Fruit fly (Drosophila melanogaster) whole organism, prepupa: ENCODE results near the gene Slob.

Experiments
- CG10631 ChIP-seq: fragments of 200-800 bp; sonication (Bioruptor generic); optimal IDR thresholded peaks from 2 replicates; lab custom pipeline; 2016; ENCODE audit warnings: missing biosample characterization, missing genetic modification characterization
- CG10669 ChIP-seq: fragments of 200-800 bp; sonication (Bioruptor generic); optimal IDR thresholded peaks from 3 replicates; lab custom pipeline; 2018; ENCODE audit warnings: missing biosample characterization, mild to moderate bottlenecking, missing genetic modification characterization, moderate library complexity
- CG11294 ChIP-seq: fragments of 200-800 bp; sonication (Bioruptor generic); IDR thresholded peaks from 2 replicates; pipeline ENCODE4 v1.3.6; 2022; ENCODE audit warnings: missing biosample characterization, missing genetic modification characterization
- CG11762 ChIP-seq: fragments of 200-800 bp; sonication (Bioruptor generic); optimal IDR thresholded peaks from 3 replicates; lab custom pipeline; 2016; ENCODE audit warnings: missing biosample characterization, missing genetic modification characterization; ENCODE audit not compliant: insufficient read depth
- CG11902 ChIP-seq: fragments of 200-800 bp; sonication (Bioruptor generic); optimal IDR thresholded peaks from 3 replicates; lab custom pipeline; 2016; ENCODE audit warnings: missing biosample characterization, missing genetic modification characterization
- CG1621 ChIP-seq: fragments of 200-800 bp; sonication (Bioruptor generic); optimal IDR thresholded peaks from 3 replicates; lab custom pipeline; 2018; ENCODE audit warnings: missing biosample characterization, mild to moderate bottlenecking, missing genetic modification characterization
- CG16779 ChIP-seq: fragments of 200-800 bp; sonication (Bioruptor generic); optimal IDR thresholded peaks from 3 replicates; lab custom pipeline; 2017; ENCODE audit warnings: missing biosample characterization, mild to moderate bottlenecking, missing genetic modification characterization
- CG3032 ChIP-seq: fragments of 200-800 bp; optimal IDR thresholded peaks from 2 replicates; lab custom pipeline; 2019; ENCODE audit warnings: missing biosample characterization, mild to moderate bottlenecking, missing genetic modification characterization, moderate library complexity
- CG31627 ChIP-seq: fragments of 200-800 bp; sonication (Bioruptor generic); optimal IDR thresholded peaks from 3 replicates; lab custom pipeline; 2016; ENCODE audit warnings: missing biosample characterization, missing genetic modification characterization
- CG34406 ChIP-seq: fragments of 200-800 bp; sonication (Bioruptor generic); optimal IDR thresholded peaks from 3 replicates; lab custom pipeline; 2016; ENCODE audit warnings: missing biosample characterization, missing genetic modification characterization
- CG3919 ChIP-seq: fragments of 200-800 bp; sonication (Bioruptor generic); optimal IDR thresholded peaks from 3 replicates; lab custom pipeline; 2016; ENCODE audit warnings: missing biosample characterization, missing genetic modification characterization
- CG4318 ChIP-seq: fragments of 200-800 bp; sonication (Bioruptor generic); optimal IDR thresholded peaks from 3 replicates; lab custom pipeline; 2017; ENCODE audit warnings: missing biosample characterization, mild to moderate bottlenecking, missing genetic modification characterization
- CG6163 ChIP-seq: fragments of 200-800 bp; sonication (Bioruptor generic); IDR thresholded peaks from 3 replicates; pipeline ENCODE4 v1.3.6; 2022; ENCODE audit warnings: missing biosample characterization, missing genetic modification characterization
- CG6276 ChIP-seq: fragments of 200-800 bp; sonication (Bioruptor generic); optimal IDR thresholded peaks from 2 replicates; lab custom pipeline; 2017; ENCODE audit warnings: missing biosample characterization, mild to moderate bottlenecking, missing genetic modification characterization
- CG6792 ChIP-seq: fragments of 200-800 bp; sonication (Bioruptor generic); optimal IDR thresholded peaks from 3 replicates; lab custom pipeline; 2016; ENCODE audit warnings: missing biosample characterization, missing genetic modification characterization
- CG6808 ChIP-seq: fragments of 200-800 bp; sonication (Bioruptor generic); optimal IDR thresholded peaks from 3 replicates; lab custom pipeline; 2017; ENCODE audit warnings: missing biosample characterization, missing genetic modification characterization, mild to moderate bottlenecking, moderate library complexity, missing genetic modification reagents
- CG6854 ChIP-seq: fragments of 200-800 bp; sonication (Bioruptor generic); optimal IDR thresholded peaks from 2 replicates; lab custom pipeline; 2017; ENCODE audit warnings: missing biosample characterization, mild to moderate bottlenecking, missing genetic modification characterization
- CG7368 ChIP-seq: fragments of 200-800 bp; sonication (Bioruptor generic); optimal IDR thresholded peaks from 3 replicates; lab custom pipeline; 2016; ENCODE audit warnings: missing biosample characterization, missing genetic modification characterization
- CG8119 ChIP-seq: fragments of 200-800 bp; sonication (Bioruptor generic); IDR thresholded peaks from 3 replicates; pipeline ENCODE4 v1.3.6; 2022; ENCODE audit warnings: missing biosample characterization, missing genetic modification characterization
- CG8319 ChIP-seq: fragments of 200-800 bp; sonication (Bioruptor generic); optimal IDR thresholded peaks from 3 replicates; lab custom pipeline; 2016; ENCODE audit warnings: missing biosample characterization, missing genetic modification characterization
- CG9139 ChIP-seq: fragments of 200-800 bp; sonication (Bioruptor generic); optimal IDR thresholded peaks from 3 replicates; lab custom pipeline; 2017; ENCODE audit warnings: missing biosample characterization, mild to moderate bottlenecking, missing genetic modification characterization
- Eip75B ChIP-seq: fragments of 200-800 bp; sonication (Bioruptor generic); optimal IDR thresholded peaks from 3 replicates; lab custom pipeline; 2016; ENCODE audit warnings: missing biosample characterization, missing genetic modification characterization
- Eip78C ChIP-seq: fragments of 200-800 bp; sonication (Bioruptor generic); peaks from one replicate; lab custom pipeline; 2016; ENCODE audit warnings: missing biosample characterization, missing genetic modification characterization
- Ets21C ChIP-seq: fragments of 200-800 bp; sonication (Bioruptor generic); optimal IDR thresholded peaks from 3 replicates; lab custom pipeline; 2016; ENCODE audit warnings: missing biosample characterization, missing genetic modification characterization
- Hr38 ChIP-seq: sonication (Bioruptor generic); optimal IDR thresholded peaks from 2 replicates; lab custom pipeline; 2016; ENCODE audit warnings: missing biosample characterization, missing genetic modification characterization
- Hr4 ChIP-seq: fragments of 200-800 bp; sonication (Bioruptor generic); optimal IDR thresholded peaks from 3 replicates; lab custom pipeline; 2016; ENCODE audit warnings: missing biosample characterization, missing genetic modification characterization
- Met ChIP-seq: fragments of 200-800 bp; sonication (Bioruptor generic); optimal IDR thresholded peaks from 3 replicates; lab custom pipeline; 2016; ENCODE audit warnings: missing biosample characterization, missing genetic modification characterization
- OdsH ChIP-seq: fragments of 200-800 bp; sonication (Bioruptor generic); optimal IDR thresholded peaks from 3 replicates; lab custom pipeline; 2016; ENCODE audit warnings: missing biosample characterization, missing genetic modification characterization
- Smox ChIP-seq: fragments of 200-800 bp; sonication (Bioruptor generic); optimal IDR thresholded peaks from 3 replicates; lab custom pipeline; 2016; ENCODE audit warnings: missing biosample characterization, missing genetic modification characterization
- Sox102F ChIP-seq: fragments of 200-800 bp; sonication (Bioruptor generic); optimal IDR thresholded peaks from 2 replicates; lab custom pipeline; 2016; ENCODE audit warnings: missing biosample characterization, mild to moderate bottlenecking, missing genetic modification characterization
- Sox14 ChIP-seq: fragments of 200-800 bp; sonication (Bioruptor generic); optimal IDR thresholded peaks from 3 replicates; lab custom pipeline; 2016; ENCODE audit warnings: missing biosample characterization, missing genetic modification characterization
- Sox15 ChIP-seq: fragments of 200-800 bp; sonication (Bioruptor generic); optimal IDR thresholded peaks from 3 replicates; lab custom pipeline; 2016; ENCODE audit warnings: missing biosample characterization, missing genetic modification characterization
- achi ChIP-seq: fragments of 200-800 bp; sonication (Bioruptor generic); optimal IDR thresholded peaks from 3 replicates; lab custom pipeline; 2016; ENCODE audit warnings: missing biosample characterization, missing genetic modification characterization
- cyc ChIP-seq: fragments of 200-800 bp; sonication (Bioruptor generic); optimal IDR thresholded peaks from 3 replicates; lab custom pipeline; 2016; ENCODE audit warnings: missing biosample characterization, missing genetic modification characterization
- dsx ChIP-seq: fragments of 200-800 bp; optimal IDR thresholded peaks from 3 replicates; lab custom pipeline; 2019; ENCODE audit warnings: missing biosample characterization, mild to moderate bottlenecking, missing genetic modification characterization, moderate library complexity; ENCODE audit not compliant: poor library complexity, severe bottlenecking
- eg ChIP-seq: fragments of 200-800 bp; sonication (Bioruptor generic); IDR thresholded peaks from 3 replicates; pipeline ENCODE4 v1.3.6; 2022; ENCODE audit warnings: missing biosample characterization, missing genetic modification characterization
- fd59A ChIP-seq: fragments of 200-800 bp; sonication (Bioruptor generic); optimal IDR thresholded peaks from 2 replicates; lab custom pipeline; 2017; ENCODE audit warnings: missing biosample characterization, mild to moderate bottlenecking, missing genetic modification characterization, missing genetic modification reagents
- fd85E ChIP-seq: fragments of 200-800 bp; sonication (Bioruptor generic); optimal IDR thresholded peaks from 3 replicates; lab custom pipeline; 2016; ENCODE audit warnings: missing biosample characterization, missing genetic modification characterization
- lz ChIP-seq: fragments of 200-800 bp; sonication (Bioruptor generic); optimal IDR thresholded peaks from 3 replicates; lab custom pipeline; 2016; ENCODE audit warnings: missing biosample characterization, missing genetic modification characterization
- pdm3 ChIP-seq: fragments of 200-800 bp; sonication (Bioruptor generic); optimal IDR thresholded peaks from 3 replicates; lab custom pipeline; 2016; ENCODE audit warnings: missing biosample characterization, missing genetic modification characterization
- salr ChIP-seq, 2 experiments: fragments of 200-800 bp; sonication (Bioruptor generic); optimal IDR thresholded peaks; 3 replicates each; lab custom pipeline; 2016 to 2018; ENCODE audit warnings: missing biosample characterization in 2 of 2, missing genetic modification characterization in 2 of 2, mild to moderate bottlenecking in 1 of 2
- spab ChIP-seq: fragments of 200-800 bp; sonication (Bioruptor generic); optimal IDR thresholded peaks from 2 replicates; lab custom pipeline; 2017; ENCODE audit warnings: missing biosample characterization, mild to moderate bottlenecking, missing genetic modification characterization, missing genetic modification reagents
- ss ChIP-seq, 2 experiments: fragments of 200-800 bp; sonication (Bioruptor generic); optimal IDR thresholded peaks; 2 replicates in 1 of 2; 3 replicates in 1 of 2; lab custom pipeline; 2017 to 2018; ENCODE audit warnings: mild to moderate bottlenecking in 2 of 2, missing biosample characterization in 2 of 2, missing genetic modification characterization in 2 of 2, moderate library complexity in 1 of 2
- svp ChIP-seq: fragments of 200-800 bp; sonication (Bioruptor generic); peaks from one replicate; lab custom pipeline; 2016; ENCODE audit warnings: missing biosample characterization, missing genetic modification characterization
- topi ChIP-seq: fragments of 200-800 bp; sonication (Bioruptor generic); optimal IDR thresholded peaks from 3 replicates; lab custom pipeline; 2016; ENCODE audit warnings: missing biosample characterization, missing genetic modification characterization

Gene Slob

dm6 chr2L:7619234-7619633 lies 55.6 kb downstream of the Slob start (continued):
- no peak for TF ChIP-seq CG7368 (GFP tag; lab: Kevin White, UChicago)
- no peak for TF ChIP-seq CG10669
- TF ChIP-seq CG9139 = no peak
- TF ChIP-seq CG6163 = no peak
- peak; percentile 61 for TF ChIP-seq Sox15 (GFP tag; lab: Kevin White, UChicago)
- TF ChIP-seq fd85E (GFP tag; lab: Kevin White, UChicago) = no peak
- TF ChIP-seq svp (GFP tag; lab: Kevin White, UChicago) = peak; percentile 89

dm6 chr2L:7618563-7618962 lies 56.3 kb downstream of the Slob start:
- TF ChIP-seq CG31627 (GFP tag; lab: Kevin White, UChicago) (no peak), CG8119 (no peak), Hr4 (GFP tag; lab: Kevin White, UChicago) (no peak), CG10669 (no peak)
- TF ChIP-seq, all 60 proteins: peak for 0

dm6 chr2L:7616830-7617229 lies 58.0 kb downstream of the Slob start:
- TF ChIP-seq CG9139 = no peak
- no peak for TF ChIP-seq CG8119
- TF ChIP-seq OdsH = no peak
- no peak for TF ChIP-seq Sox15 (GFP tag; lab: Kevin White, UChicago)
- no peak for TF ChIP-seq CG1621 (tag; lab: Kevin White, UChicago)
- no peak for TF ChIP-seq dsx (GFP tag; lab: Kevin White, UChicago)
- TF ChIP-seq cyc = no peak
- no peak for TF ChIP-seq CG10669
- TF ChIP-seq Smox (GFP tag; lab: Kevin White, UChicago) = no peak
- TF ChIP-seq Eip75B (GFP tag; lab: Kevin White, UChicago) = no peak
- no peak for TF ChIP-seq CG16779 (tag; lab: Kevin White, UChicago)
- TF ChIP-seq CG7368 (GFP tag; lab: Kevin White, UChicago) = no peak

dm6 chr2L:7612233-7612632 lies 62.6 kb downstream of the Slob start:
- TF ChIP-seq dsx (GFP tag; lab: Kevin White, UChicago) = no peak
- TF ChIP-seq spab (GFP tag; lab: Kevin White, UChicago) = no peak
- no peak for TF ChIP-seq fd85E (GFP tag; lab: Kevin White, UChicago)
- no peak for TF ChIP-seq CG16779 (tag; lab: Kevin White, UChicago)
- TF ChIP-seq cyc = no peak
- no peak for TF ChIP-seq CG6276 (GFP tag; lab: Kevin White, UChicago)
- peak; percentile 12 for TF ChIP-seq achi (GFP tag; lab: Kevin White, UChicago)
- TF ChIP-seq CG11294 = no peak
- TF ChIP-seq Eip78C = peak; percentile 64
- no peak for TF ChIP-seq CG6163
- TF ChIP-seq CG10631 (GFP tag; lab: Kevin White, UChicago) = peak; percentile 38
- no peak for TF ChIP-seq CG11762
- TF ChIP-seq Sox102F = no peak
- TF ChIP-seq CG7368 (GFP tag; lab: Kevin White, UChicago) = no peak
- TF ChIP-seq CG3919 (GFP tag; lab: Kevin White, UChicago) = no peak
- TF ChIP-seq CG4318 (GFP tag; lab: Kevin White, UChicago) = peak; percentile 30
- TF ChIP-seq CG1621 (tag; lab: Kevin White, UChicago) = no peak
- TF ChIP-seq CG34406 (GFP tag; lab: Kevin White, UChicago) = no peak
- no peak for TF ChIP-seq lz (GFP tag; lab: Kevin White, UChicago)
- TF ChIP-seq CG11902 (GFP tag; lab: Kevin White, UChicago) = no peak
- no peak for TF ChIP-seq eg (GFP tag; lab: Robert Waterston, UW)
- TF ChIP-seq Ets21C (GFP tag; lab: Kevin White, UChicago) = no peak
- no peak for TF ChIP-seq CG8319
- no peak for TF ChIP-seq Smox (GFP tag; lab: Kevin White, UChicago)
- no peak for TF ChIP-seq CG6792 (GFP tag; lab: Kevin White, UChicago)
- TF ChIP-seq OdsH = peak; percentile 6
- TF ChIP-seq Sox14 (GFP tag; lab: Kevin White, UChicago) = peak; percentile 7
- TF ChIP-seq Sox15 (GFP tag; lab: Kevin White, UChicago) = no peak
- no peak for TF ChIP-seq CG6854 (GFP tag; lab: Kevin White, UChicago)
- TF ChIP-seq ss (GFP tag; optimal IDR thresholded peaks at IDR 0.05; lab: Kevin White, UChicago) = no peak
- peak; percentile 24 for TF ChIP-seq pdm3 (GFP tag; lab: Kevin White, UChicago)
- TF ChIP-seq Met (GFP tag; lab: Kevin White, UChicago) = no peak
- TF ChIP-seq CG3032 (tag; lab: Kevin White, UChicago) = no peak
- TF ChIP-seq topi (GFP tag; lab: Kevin White, UChicago) = no peak
- TF ChIP-seq CG6808 = no peak
- TF ChIP-seq salr (GFP tag; optimal IDR thresholded peaks at IDR 0.05; lab: Kevin White, UChicago) = no peak
- no peak for TF ChIP-seq fd59A (GFP tag; lab: Kevin White, UChicago)
- TF ChIP-seq Hr38 (GFP tag; lab: Kevin White, UChicago) = no peak
